Fruit fly (Drosophila melanogaster): ENCODE measurements around the gene TotE.

DNA sequence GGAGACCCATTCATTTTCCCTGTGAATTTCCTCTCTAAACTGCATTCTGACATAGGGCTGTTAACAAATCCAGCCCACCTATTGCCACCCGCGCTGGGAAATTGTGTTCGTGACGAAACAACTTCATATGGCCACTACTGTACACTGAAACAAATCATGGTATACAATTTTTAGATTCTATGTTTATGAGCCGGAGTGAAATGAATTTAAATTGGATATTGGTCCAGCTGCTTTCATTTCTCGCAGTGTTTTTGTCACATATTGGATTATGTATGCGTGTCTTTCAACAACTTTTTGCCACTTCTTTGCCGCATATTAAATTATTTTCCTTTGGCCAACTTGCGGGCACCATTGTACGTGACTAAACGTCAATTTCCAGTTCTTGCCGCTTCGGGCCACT is 13.8 kb downstream of the TotE start:
- TF ChIP-seq OdsH (GFP tag; optimal IDR thresholded peaks at IDR 0.05) (no peak), pan (optimal IDR thresholded peaks at IDR 0.05) (no peak), psq (GFP tag; optimal IDR thresholded peaks at IDR 0.05) (no peak), dl (GFP tag; optimal IDR thresholded peaks at IDR 0.05; ENCODE audit: insufficient read depth in 1 of 2, partially characterized antibody in 2 of 2) (no peak), brk (GFP tag; optimal IDR thresholded peaks at IDR 0.05) (no peak), lola (GFP tag; optimal IDR thresholded peaks at IDR 0.05) (no peak), sage (GFP tag; optimal IDR thresholded peaks at IDR 0.05) (no peak), Dfd (GFP tag; optimal IDR thresholded peaks at IDR 0.05) (no peak), CG9705 (GFP tag; optimal IDR thresholded peaks at IDR 0.05) (no peak), usp (GFP tag; optimal IDR thresholded peaks at IDR 0.05) (no peak), fru (GFP tag; optimal IDR thresholded peaks at IDR 0.05) (no peak), GATAd (GFP tag; optimal IDR thresholded peaks at IDR 0.05) (no peak), h (GFP tag; optimal IDR thresholded peaks at IDR 0.05) (no peak), dsf (GFP tag; optimal IDR thresholded peaks at IDR 0.05; ENCODE audit: borderline replicate concordance) (no peak)

All from whole organism, wandering third instar larva.